Fruit fly (Drosophila melanogaster): ENCODE results near the gene drd.
A peak's percentile ranks its signal among the peaks of the same experiment; 100 is the strongest.

- peak; percentile 22 for TF ChIP-seq CG7556 (GFP tag; optimal IDR thresholded peaks at IDR 0.05)
- TF ChIP-seq CG10147 (GFP tag; optimal IDR thresholded peaks at IDR 0.05) = peak; percentile 71
- TF ChIP-seq CG9876 (GFP tag; optimal IDR thresholded peaks at IDR 0.05) = no peak
- no peak for TF ChIP-seq psq (GFP tag; optimal IDR thresholded peaks at IDR 0.05)
- TF ChIP-seq CG9817 (tag; optimal IDR thresholded peaks at IDR 0.05) = peak; percentile 50
- no peak for TF ChIP-seq ERR (GFP tag; optimal IDR thresholded peaks at IDR 0.05)
- TF ChIP-seq CG8765 (GFP tag; IDR thresholded peaks at IDR 0.05) = no peak; the same call in 1 of the 2 replicates
- no peak for TF ChIP-seq Trl (optimal IDR thresholded peaks at IDR 0.05)
- TF ChIP-seq Trl (GFP tag; optimal IDR thresholded peaks at IDR 0.05) = no peak
- peak; percentile 61 for TF ChIP-seq gem (tag; optimal IDR thresholded peaks at IDR 0.05)
- no peak for TF ChIP-seq abd-A (tag; optimal IDR thresholded peaks at IDR 0.05)
- TF ChIP-seq stwl (tag; optimal IDR thresholded peaks at IDR 0.05) = no peak
- no peak for TF ChIP-seq CTCF (GFP tag; optimal IDR thresholded peaks at IDR 0.05)
- no peak for TF ChIP-seq CG8478 (optimal IDR thresholded peaks at IDR 0.05)
These were observed 5.4 kb upstream of the drd start for dm6 chrX:15120116-15120515.
